Worm (Caenorhabditis elegans) whole organism, L3 larva: ENCODE results near the gene brc-1.
A peak's percentile ranks its signal among the peaks of the same experiment; 100 is the strongest.
"Not testable (repeated sequence)": the region's sequence is repeated elsewhere in the genome, so short reads cannot be mapped to it uniquely, and the experiment has no call there.

Experiments
- R02D3.7 ChIP-seq: fragments of 150-350 bp; optimal IDR thresholded peaks from 2 replicates; lab custom pipeline; 2014; ENCODE audit warnings: missing biosample characterization, missing genetic modification characterization
- ceh-16 ChIP-seq: sonication (generic microtip); optimal IDR thresholded peaks from 2 replicates; lab custom pipeline; 2017; ENCODE audit warnings: missing biosample characterization, missing genetic modification characterization
- ceh-28 ChIP-seq: fragments of 150-350 bp; optimal IDR thresholded peaks from 2 replicates; lab custom pipeline; 2014; ENCODE audit warnings: missing biosample characterization, missing genetic modification reagents, missing genetic modification characterization
- ceh-9 ChIP-seq: sonication (generic microtip); optimal IDR thresholded peaks from 2 replicates; lab custom pipeline; 2018; ENCODE audit warnings: missing biosample characterization, missing genetic modification characterization
- daf-12 ChIP-seq: fragments of 150-350 bp; optimal IDR thresholded peaks from 2 replicates; lab custom pipeline; 2014; ENCODE audit warnings: missing biosample characterization, missing genetic modification reagents, missing genetic modification characterization
- egl-27 ChIP-seq: sonication (generic microtip); optimal IDR thresholded peaks from 4 replicates; lab custom pipeline; 2017; ENCODE audit warnings: missing biosample characterization, missing genetic modification reagents, missing genetic modification characterization
- egl-5 ChIP-seq: fragments of 150-350 bp; optimal IDR thresholded peaks from 2 replicates; lab custom pipeline; 2017; ENCODE audit warnings: missing biosample characterization, missing genetic modification reagents, missing genetic modification characterization, inconsistent platforms
- elt-1 ChIP-seq: fragments of 150-350 bp; optimal IDR thresholded peaks from 2 replicates; lab custom pipeline; 2014; ENCODE audit warnings: missing biosample characterization, missing genetic modification characterization
- elt-2 ChIP-seq: sonication (generic microtip); optimal IDR thresholded peaks from 2 replicates; lab custom pipeline; 2016; ENCODE audit warnings: missing genetic modification reagents, mild to moderate bottlenecking, missing genetic modification characterization, missing compliant biosample characterization
- eor-1 ChIP-seq, 2 experiments: fragments of 150-350 bp; optimal IDR thresholded peaks; 2 replicates each; lab custom pipeline; 2014 to 2018; ENCODE audit warnings: missing biosample characterization in 2 of 2, missing genetic modification characterization in 2 of 2
- fkh-2 ChIP-seq: fragments of 150-350 bp; optimal IDR thresholded peaks from 2 replicates; lab custom pipeline; 2014; ENCODE audit warnings: missing biosample characterization, missing genetic modification reagents, missing genetic modification characterization
- hmg-11 ChIP-seq: sonication (generic microtip); optimal IDR thresholded peaks from 2 replicates; lab custom pipeline; 2016; ENCODE audit warnings: missing genetic modification characterization, missing compliant biosample characterization
- jun-1 ChIP-seq: fragments of 150-350 bp; optimal IDR thresholded peaks from 2 replicates; lab custom pipeline; 2014; ENCODE audit warnings: missing biosample characterization, missing genetic modification reagents, missing genetic modification characterization
- lin-15B ChIP-seq: fragments of 150-350 bp; optimal IDR thresholded peaks from 2 replicates; lab custom pipeline; 2014; ENCODE audit warnings: missing biosample characterization, missing genetic modification characterization
- lin-39 ChIP-seq: fragments of 150-350 bp; optimal IDR thresholded peaks from 2 replicates; lab custom pipeline; 2018; ENCODE audit warnings: missing biosample characterization, missing genetic modification reagents, missing genetic modification characterization
- mdl-1 ChIP-seq: fragments of 150-350 bp; optimal IDR thresholded peaks from 2 replicates; lab custom pipeline; 2014; ENCODE audit warnings: missing biosample characterization, missing genetic modification characterization
- mml-1 ChIP-seq: fragments of 150-350 bp; sonication (generic microtip); optimal IDR thresholded peaks from 3 replicates; lab custom pipeline; 2014; ENCODE audit warnings: missing biosample characterization, missing genetic modification characterization
- nhr-11 ChIP-seq: fragments of 150-350 bp; optimal IDR thresholded peaks from 2 replicates; lab custom pipeline; 2014; ENCODE audit warnings: missing biosample characterization, missing genetic modification characterization
- nhr-23 ChIP-seq: fragments of 150-350 bp; optimal IDR thresholded peaks from 2 replicates; lab custom pipeline; 2014; ENCODE audit warnings: missing biosample characterization, missing genetic modification reagents, missing genetic modification characterization
- nhr-237 ChIP-seq: fragments of 150-350 bp; optimal IDR thresholded peaks from 2 replicates; lab custom pipeline; 2014; ENCODE audit warnings: missing biosample characterization, missing genetic modification characterization
- nhr-25 ChIP-seq: sonication (generic microtip); optimal IDR thresholded peaks from 2 replicates; lab custom pipeline; 2017; ENCODE audit warnings: missing biosample characterization, missing genetic modification characterization
- nhr-67 ChIP-seq: fragments of 150-350 bp; optimal IDR thresholded peaks from 2 replicates; lab custom pipeline; 2014; ENCODE audit warnings: missing biosample characterization, missing genetic modification characterization
- nhr-76 ChIP-seq: fragments of 150-350 bp; sonication (generic microtip); optimal IDR thresholded peaks from 5 replicates; lab custom pipeline; 2014; ENCODE audit warnings: missing biosample characterization, missing genetic modification characterization
- pha-4 ChIP-seq: fragments of 150-350 bp; optimal IDR thresholded peaks from 2 replicates; lab custom pipeline; 2014; ENCODE audit warnings: missing biosample characterization, missing genetic modification reagents, missing genetic modification characterization
- pqm-1 ChIP-seq: fragments of 150-350 bp; optimal IDR thresholded peaks from 2 replicates; lab custom pipeline; 2017; ENCODE audit warnings: missing biosample characterization, missing genetic modification characterization, inconsistent platforms
- snpc-4 ChIP-seq: fragments of 150-350 bp; optimal IDR thresholded peaks from 2 replicates; lab custom pipeline; 2014; ENCODE audit warnings: missing biosample characterization, missing genetic modification characterization
- tbx-2 ChIP-seq: sonication (generic microtip); optimal IDR thresholded peaks from 2 replicates; lab custom pipeline; 2016; ENCODE audit warnings: mild to moderate bottlenecking, missing genetic modification characterization, missing compliant biosample characterization
- unc-62 ChIP-seq: fragments of 150-350 bp; sonication (generic microtip); optimal IDR thresholded peaks from 4 replicates; lab custom pipeline; 2014; ENCODE audit warnings: missing biosample characterization, missing genetic modification reagents, missing genetic modification characterization
- zag-1 ChIP-seq: fragments of 150-350 bp; optimal IDR thresholded peaks from 2 replicates; lab custom pipeline; 2014; ENCODE audit warnings: missing biosample characterization, missing genetic modification characterization
- ztf-4 ChIP-seq: fragments of 150-350 bp; optimal IDR thresholded peaks from 2 replicates; lab custom pipeline; 2014; ENCODE audit warnings: missing biosample characterization, missing genetic modification characterization

brc-1 gene

ce11 chrIII:3844746-3845145 lies 18.0 kb downstream of the brc-1 start, which contains the start of gene maph-1.3:
Gene maph-1.3 (plus strand): TSS chrIII:3844893.
- not testable (repeated sequence) for TF ChIP-seq zag-1, nhr-67, nhr-25 (tag; lab: Kevin White, UChicago)

- not testable (repeated sequence) for TF ChIP-seq nhr-76 (tag; lab: Kevin White, UChicago); jun-1 (tag; lab: Kevin White, UChicago); unc-62 (GFP tag; lab: Kevin White, UChicago)
- TF ChIP-seq, all 47 proteins: peak for 0; not testable (repeated sequence) for 47
Observed at ce11 chrIII:3843514-3843913, 19.3 kb downstream of the brc-1 start, which contains the start of gene C36A4.4. Gene C36A4.4 (minus strand): TSS chrIII:3843614.

- TF ChIP-seq hmg-11; tbx-2 (tag; lab: Kevin White, UChicago); R02D3.7 (tag; lab: Kevin White, UChicago): not testable (repeated sequence)
Observed at ce11 chrIII:3840279-3840678, 22.5 kb downstream of the brc-1 start, which contains the start of gene C36A4.11. Gene C36A4.11 (plus strand): TSS chrIII:3840579.

ce11 chrIII:3839635-3840034 lies 23.1 kb downstream of the brc-1 start, which contains the start of gene cyp-25A3:
Gene cyp-25A3 (minus strand): TSS chrIII:3839735.
- TF ChIP-seq lin-39 (tag; lab: Kevin White, UChicago) (no peak), lin-15B (tag; lab: Kevin White, UChicago) (no peak), pqm-1 (tag; lab: Kevin White, UChicago) (no peak), snpc-4 (no peak), nhr-67 (tag; lab: Kevin White, UChicago) (no peak), egl-27 (tag; lab: Kevin White, UChicago) (no peak), nhr-23 (no peak), jun-1 (tag; lab: Kevin White, UChicago) (no peak), mdl-1 (tag; lab: Kevin White, UChicago) (no peak)

ce11 chrIII:3834800-3835271 lies 27.9 kb downstream of the brc-1 start, which contains the start of gene cyp-25A2:
Gene cyp-25A2 (plus strand): TSS chrIII:3835221.
- TF ChIP-seq elt-2 (tag; lab: Kevin White, UChicago) (peak; percentile 81), tbx-2 (tag; lab: Kevin White, UChicago) (no peak), egl-27 (tag; lab: Kevin White, UChicago) (no peak), fkh-2 (tag; lab: Kevin White, UChicago) (no peak), nhr-76 (tag; lab: Kevin White, UChicago) (no peak), lin-15B (tag; lab: Kevin White, UChicago) (no peak), ztf-4 (tag; lab: Kevin White, UChicago) (no peak), lin-39 (tag; lab: Kevin White, UChicago) (no peak), nhr-237 (tag; lab: Kevin White, UChicago) (no peak), eor-1 (tag; optimal IDR thresholded peaks at IDR 0.05; lab: Kevin White, UChicago) (no peak), pha-4 (tag; lab: Kevin White, UChicago) (peak; percentile 52), jun-1 (tag; lab: Kevin White, UChicago) (peak; percentile 24), egl-5 (tag; lab: Kevin White, UChicago) (no peak), ceh-16 (tag; lab: Kevin White, UChicago) (no peak), zag-1 (tag; lab: Kevin White, UChicago) (no peak), pqm-1 (tag; lab: Kevin White, UChicago) (peak; percentile 83), hmg-11 (no peak), mml-1 (tag; lab: Kevin White, UChicago) (no peak)

ce11 chrIII:3832291-3832690 lies 30.5 kb downstream of the brc-1 start, which contains the start of gene cyp-25A1:
Gene cyp-25A1 (plus strand): TSS chrIII:3832591.
- TF ChIP-seq elt-1 (tag; lab: Kevin White, UChicago) (no peak), ceh-28 (tag; lab: Kevin White, UChicago) (no peak), hmg-11 (no peak), ceh-9 (tag; lab: Kevin White, UChicago) (no peak), daf-12 (no peak), zag-1 (tag; lab: Kevin White, UChicago) (no peak), nhr-11 (tag; lab: Kevin White, UChicago) (no peak), tbx-2 (tag; lab: Kevin White, UChicago) (no peak), mml-1 (tag; lab: Kevin White, UChicago) (no peak)
